Worm (Caenorhabditis elegans) whole organism, young adult: ENCODE data around the gene F32E10.8.

ENCODE experiments used
- B0035.1 ChIP-seq: sonication (generic microtip); optimal IDR thresholded peaks from 2 replicates; lab custom pipeline; 2016; ENCODE audit warnings: missing genetic modification characterization, mild to moderate bottlenecking, missing compliant biosample characterization, missing genotype, missing genetic modification reagents
- C06A6.2 ChIP-seq: fragments of 200-800 bp; sonication (Bioruptor generic); conservative IDR thresholded peaks from 2 replicates; pipeline ENCODE4 v1.3.6; 2022; ENCODE audit warnings: missing genetic modification characterization, missing compliant biosample characterization
- F10E7.11 ChIP-seq: sonication (generic microtip); optimal IDR thresholded peaks from 2 replicates; lab custom pipeline; 2017; ENCODE audit warnings: mild to moderate bottlenecking, missing genetic modification characterization, moderate library complexity, missing compliant biosample characterization
- F33H1.4 ChIP-seq: fragments of 200-800 bp; sonication (Bioruptor generic); IDR thresholded peaks from 2 replicates; pipeline ENCODE4 v1.3.6; 2022; ENCODE audit warnings: missing genetic modification reagents, missing genetic modification characterization, missing compliant biosample characterization
- F55B11.4 ChIP-seq: sonication (generic microtip); optimal IDR thresholded peaks from 2 replicates; lab custom pipeline; 2016; ENCODE audit warnings: missing compliant biosample characterization, missing genetic modification characterization, borderline replicate concordance; ENCODE audit not compliant: insufficient read depth
- K11D2.4 ChIP-seq: fragments of 200-800 bp; sonication (Bioruptor generic); IDR thresholded peaks from 2 replicates; pipeline ENCODE4 v1.3.6; 2022; ENCODE audit warnings: missing genetic modification reagents, missing genetic modification characterization, missing compliant biosample characterization
- K12H6.12 ChIP-seq: fragments of 200-800 bp; sonication (Bioruptor generic); optimal IDR thresholded peaks from 2 replicates; lab custom pipeline; 2018; ENCODE audit warnings: mild to moderate bottlenecking, missing genetic modification characterization, missing compliant biosample characterization
- T26A5.8 ChIP-seq: sonication (generic microtip); optimal IDR thresholded peaks from 2 replicates; lab custom pipeline; 2016; ENCODE audit warnings: missing genetic modification characterization, missing compliant biosample characterization
- Y67H2A.10 ChIP-seq: fragments of 200-800 bp; sonication (Bioruptor generic); conservative IDR thresholded peaks from 2 replicates; pipeline ENCODE4 v1.3.6; 2022; ENCODE audit warnings: missing genetic modification reagents, missing genetic modification characterization, missing compliant biosample characterization
- akir-1 ChIP-seq: fragments of 200-800 bp; sonication (Bioruptor generic); optimal IDR thresholded peaks from 2 replicates; lab custom pipeline; 2018; ENCODE audit warnings: mild to moderate bottlenecking, missing genetic modification characterization, moderate library complexity, missing compliant biosample characterization
- athp-1 ChIP-seq: sonication (generic microtip); optimal IDR thresholded peaks from 2 replicates; lab custom pipeline; 2017; ENCODE audit warnings: mild to moderate bottlenecking, missing genetic modification characterization, missing compliant biosample characterization
- attf-3 ChIP-seq: fragments of 200-800 bp; sonication (Bioruptor generic); conservative IDR thresholded peaks from 2 replicates; pipeline ENCODE4 v1.3.6; 2022; ENCODE audit warnings: missing genetic modification reagents, missing genetic modification characterization, missing compliant biosample characterization
- ceh-40 ChIP-seq: fragments of 200-800 bp; sonication (Bioruptor generic); IDR thresholded peaks from 2 replicates; pipeline ENCODE4 v1.3.6; 2022; ENCODE audit warnings: missing genetic modification characterization, missing compliant biosample characterization
- ceh-91 ChIP-seq: fragments of 200-800 bp; sonication (Bioruptor generic); IDR thresholded peaks from 2 replicates; pipeline ENCODE4 v1.3.6; 2022; ENCODE audit warnings: missing genetic modification reagents, missing genetic modification characterization, missing compliant biosample characterization
- dox-1 ChIP-seq: fragments of 200-800 bp; sonication (Bioruptor generic); IDR thresholded peaks from 2 replicates; pipeline ENCODE4 v1.3.6; 2022; ENCODE audit warnings: missing genetic modification reagents, missing genetic modification characterization, missing compliant biosample characterization
- efl-1 ChIP-seq: fragments of 150-350 bp; optimal IDR thresholded peaks from 2 replicates; lab custom pipeline; 2014; ENCODE audit warnings: missing biosample characterization, missing genetic modification reagents, missing genetic modification characterization
- egl-44 ChIP-seq: fragments of 200-800 bp; sonication (Bioruptor generic); IDR thresholded peaks from 2 replicates; pipeline ENCODE4 v1.3.6; 2022; ENCODE audit warnings: missing genetic modification reagents, missing genetic modification characterization, missing compliant biosample characterization
- him-1 ChIP-seq: sonication (generic microtip); optimal IDR thresholded peaks from 2 replicates; lab custom pipeline; 2016; ENCODE audit warnings: missing genotype, missing genetic modification reagents, missing genetic modification characterization, missing compliant biosample characterization
- hlh-26 ChIP-seq: fragments of 200-800 bp; sonication (Bioruptor generic); conservative IDR thresholded peaks from 2 replicates; pipeline ENCODE4 v1.3.6; 2022; ENCODE audit warnings: missing genetic modification reagents, missing genetic modification characterization, missing compliant biosample characterization
- hrde-1 ChIP-seq: sonication (generic microtip); optimal IDR thresholded peaks from 2 replicates; lab custom pipeline; 2016; ENCODE audit warnings: missing genetic modification characterization, mild to moderate bottlenecking, missing compliant biosample characterization, moderate library complexity, missing genotype, missing genetic modification reagents, borderline replicate concordance
- lag-1 ChIP-seq: fragments of 200-800 bp; sonication (Bioruptor generic); IDR thresholded peaks from 2 replicates; pipeline ENCODE4 v1.3.6; 2022; ENCODE audit warnings: missing genetic modification reagents, missing genetic modification characterization, missing compliant biosample characterization
- let-607 ChIP-seq, 2 experiments: fragments of 200-800 bp in 1 of 2; sonication (Bioruptor generic) in 1 of 2; sonication (generic microtip) in 1 of 2; optimal IDR thresholded peaks; 2 replicates each; lab custom pipeline; 2016 to 2018; ENCODE audit warnings: mild to moderate bottlenecking in 2 of 2, missing compliant biosample characterization in 2 of 2, missing genetic modification characterization in 2 of 2, moderate library complexity in 2 of 2, missing genotype in 1 of 2
- lir-1 ChIP-seq: fragments of 200-800 bp; sonication (Bioruptor generic); conservative IDR thresholded peaks from 2 replicates; pipeline ENCODE4 v1.3.6; 2022; ENCODE audit warnings: missing genetic modification reagents, missing genetic modification characterization, missing compliant biosample characterization
- madf-10 ChIP-seq: sonication (generic microtip); optimal IDR thresholded peaks from 2 replicates; lab custom pipeline; 2016; ENCODE audit warnings: mild to moderate bottlenecking, missing genetic modification characterization, missing compliant biosample characterization
- madf-8 ChIP-seq: fragments of 200-800 bp; sonication (Bioruptor generic); conservative IDR thresholded peaks from 2 replicates; pipeline ENCODE4 v1.3.6; 2022; ENCODE audit warnings: missing genetic modification reagents, missing genetic modification characterization, missing compliant biosample characterization
- mel-28 ChIP-seq: sonication (generic microtip); optimal IDR thresholded peaks from 2 replicates; lab custom pipeline; 2016; ENCODE audit warnings: borderline replicate concordance, mild to moderate bottlenecking, missing genetic modification characterization, missing compliant biosample characterization
- nhr-27 ChIP-seq: fragments of 200-800 bp; sonication (Bioruptor generic); optimal IDR thresholded peaks from 2 replicates; lab custom pipeline; 2018; ENCODE audit warnings: mild to moderate bottlenecking, missing genetic modification characterization, moderate library complexity, missing compliant biosample characterization
- nhr-80 ChIP-seq: sonication (generic microtip); optimal IDR thresholded peaks from 2 replicates; lab custom pipeline; 2016; ENCODE audit warnings: missing genetic modification characterization, missing compliant biosample characterization
- nhr-90 ChIP-seq: sonication (generic microtip); optimal IDR thresholded peaks from 2 replicates; lab custom pipeline; 2016; ENCODE audit warnings: missing genotype, mild to moderate bottlenecking, missing genetic modification characterization, missing compliant biosample characterization
- sdz-38 ChIP-seq: sonication (generic microtip); optimal IDR thresholded peaks from 2 replicates; lab custom pipeline; 2016; ENCODE audit warnings: missing genotype, missing genetic modification characterization, missing compliant biosample characterization
- snpc-4 ChIP-seq, 5 experiments: fragments of 150-350 bp in 1 of 5; sonication (generic microtip) in 4 of 5; optimal IDR thresholded peaks; 2 replicates each; lab custom pipeline; 2014 to 2018; ENCODE audit warnings: missing genetic modification characterization in 5 of 5, missing biosample characterization in 3 of 5, antibody characterized with exemption in 2 of 5, mild to moderate bottlenecking in 2 of 5, missing compliant biosample characterization in 2 of 5, missing genotype in 2 of 5, moderate library complexity in 2 of 5, missing genetic modification reagents in 1 of 5
- sptf-2 ChIP-seq: fragments of 200-800 bp; sonication (Bioruptor generic); optimal IDR thresholded peaks from 2 replicates; lab custom pipeline; 2018; ENCODE audit warnings: mild to moderate bottlenecking, missing genetic modification characterization, missing compliant biosample characterization
- tlf-1 ChIP-seq: fragments of 200-800 bp; sonication (Bioruptor generic); optimal IDR thresholded peaks from 2 replicates; lab custom pipeline; 2018; ENCODE audit warnings: mild to moderate bottlenecking, missing genetic modification characterization, missing compliant biosample characterization
- xnd-1 ChIP-seq: sonication (generic microtip); optimal IDR thresholded peaks from 2 replicates; lab custom pipeline; 2016; ENCODE audit warnings: missing genotype, missing genetic modification reagents, missing genetic modification characterization, missing compliant biosample characterization
- zfh-2 ChIP-seq: fragments of 200-800 bp; sonication (Bioruptor generic); conservative IDR thresholded peaks from 2 replicates; pipeline ENCODE4 v1.3.6; 2022; ENCODE audit warnings: missing genetic modification reagents, missing genetic modification characterization, missing compliant biosample characterization
- ztf-18 ChIP-seq: sonication (generic microtip); optimal IDR thresholded peaks from 2 replicates; lab custom pipeline; 2016; ENCODE audit warnings: missing genotype, mild to moderate bottlenecking, missing genetic modification characterization, missing compliant biosample characterization
- ztf-28 ChIP-seq: fragments of 200-800 bp; sonication (Bioruptor generic); IDR thresholded peaks from 2 replicates; pipeline ENCODE4 v1.3.6; 2022; ENCODE audit warnings: missing genetic modification reagents, missing genetic modification characterization, missing compliant biosample characterization

F32E10.8 gene

ce11 chrIV:7586972-7587371 is 19.6 kb downstream of the F32E10.8 start:
- TF ChIP-seq lir-1 (GFP tag; lab: Robert Waterston, UW) = no peak
- TF ChIP-seq snpc-4 (GFP tag; optimal IDR thresholded peaks at IDR 0.05; lab: Kevin White, UChicago) = no peak
- no peak for TF ChIP-seq snpc-4 (tag; optimal IDR thresholded peaks at IDR 0.05; lab: Kevin White, UChicago)
- TF ChIP-seq K11D2.4 (GFP tag; lab: Robert Waterston, UW) = no peak
- no peak for TF ChIP-seq ceh-91 (GFP tag; lab: Robert Waterston, UW)
- TF ChIP-seq egl-44 (GFP tag; lab: Robert Waterston, UW) = no peak
- TF ChIP-seq sptf-2 = no peak
- no peak for TF ChIP-seq akir-1
- TF ChIP-seq xnd-1 (tag; lab: Kevin White, UChicago) = no peak
- TF ChIP-seq sdz-38 (tag; lab: Kevin White, UChicago) = no peak
- TF ChIP-seq dox-1 = no peak
- TF ChIP-seq Y67H2A.10 = no peak

ce11 chrIV:7588631-7589030 is 21.2 kb downstream of the F32E10.8 start, which contains the start of gene cla-1:
cla-1 (plus strand) TSS chrIV:7588931.
- TF ChIP-seq K12H6.12 (no peak), F10E7.11 (no peak), nhr-27 (no peak), mel-28 (tag; lab: Kevin White, UChicago) (no peak), hrde-1 (tag; lab: Kevin White, UChicago) (no peak), zfh-2 (GFP tag; lab: Robert Waterston, UW) (no peak), madf-10 (no peak), athp-1 (tag; lab: Kevin White, UChicago) (no peak), him-1 (tag; lab: Kevin White, UChicago) (no peak), nhr-90 (tag; lab: Kevin White, UChicago) (no peak), ztf-28 (GFP tag; lab: Robert Waterston, UW) (no peak)
- TF ChIP-seq, all 124 proteins: peak for 0

ce11 chrIV:7605413-7605812 is 38.0 kb downstream of the F32E10.8 start:
- TF ChIP-seq zfh-2 (GFP tag; lab: Robert Waterston, UW) (0 out of 2 replicates have a peak, but pooled peaks have one; percentile 8), attf-3 (GFP tag; lab: Robert Waterston, UW) (no peak)

ce11 chrIV:7608111-7608510 is 40.7 kb downstream of the F32E10.8 start:
- no peak for TF ChIP-seq hlh-26 (GFP tag; lab: Robert Waterston, UW)
- no peak for TF ChIP-seq F33H1.4 (GFP tag; lab: Robert Waterston, UW)
- no peak for TF ChIP-seq let-607 (tag; optimal IDR thresholded peaks at IDR 0.05; lab: Kevin White, UChicago)
- TF ChIP-seq nhr-90 (tag; lab: Kevin White, UChicago) = no peak
- TF ChIP-seq madf-8 (GFP tag; lab: Robert Waterston, UW) = no peak
- TF ChIP-seq C06A6.2 (GFP tag; lab: Robert Waterston, UW) = no peak
- TF ChIP-seq ceh-40 (GFP tag; lab: Robert Waterston, UW) = no peak
- TF ChIP-seq sptf-2 = no peak
- TF ChIP-seq tlf-1 (GFP tag; lab: Kevin White, UChicago) = no peak
- TF ChIP-seq T26A5.8 (tag; lab: Kevin White, UChicago) = no peak
- TF ChIP-seq ztf-18 (tag; lab: Kevin White, UChicago) = no peak
- TF ChIP-seq nhr-27 = no peak
- no peak for TF ChIP-seq efl-1 (GFP tag; lab: Kevin White, UChicago)
- TF ChIP-seq madf-10 = no peak
- no peak for TF ChIP-seq nhr-80
- TF ChIP-seq F55B11.4 = no peak
- TF ChIP-seq lag-1 (GFP tag; lab: Robert Waterston, UW) = no peak
- TF ChIP-seq B0035.1 = no peak
